Worm (Caenorhabditis elegans): ENCODE measurements around the gene T24C4.2.

Gene T24C4.2

DNA sequence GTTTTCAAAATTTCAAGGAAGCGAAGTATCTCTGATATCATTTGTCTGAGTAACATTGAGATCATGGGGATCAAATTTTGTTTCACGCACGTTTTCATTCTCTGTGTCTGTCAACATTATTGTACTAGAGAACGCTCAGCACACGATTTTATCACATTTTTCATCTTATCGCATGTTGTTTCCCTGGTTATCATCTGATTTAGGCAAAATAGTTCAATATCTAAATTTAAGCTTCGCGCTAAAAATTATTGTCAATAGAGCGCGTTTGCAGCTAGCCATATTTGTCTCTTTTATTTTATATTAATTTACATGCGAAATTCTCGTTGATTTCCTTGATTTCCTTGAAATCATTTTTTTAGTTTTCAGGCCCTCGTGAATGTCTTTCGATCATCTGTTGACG, 24.3 kb downstream of the T24C4.2 start, which contains the start of gene K02F3.2 (continued):
- peak; percentile 57 for TF ChIP-seq mxl-3 (GFP tag; optimal IDR thresholded peaks at IDR 0.05)
- peak in 1 of 2 experiments; percentile 47 for TF ChIP-seq hif-1 (tag; optimal IDR thresholded peaks at IDR 0.05)
- no peak for TF ChIP-seq sdz-12 (GFP tag; optimal IDR thresholded peaks at IDR 0.05)
- no peak for TF ChIP-seq T26A8.4 (GFP tag; IDR thresholded peaks at IDR 0.05)
- no peak for TF ChIP-seq Y75B8A.6 (GFP tag; IDR thresholded peaks at IDR 0.05)

DNA sequence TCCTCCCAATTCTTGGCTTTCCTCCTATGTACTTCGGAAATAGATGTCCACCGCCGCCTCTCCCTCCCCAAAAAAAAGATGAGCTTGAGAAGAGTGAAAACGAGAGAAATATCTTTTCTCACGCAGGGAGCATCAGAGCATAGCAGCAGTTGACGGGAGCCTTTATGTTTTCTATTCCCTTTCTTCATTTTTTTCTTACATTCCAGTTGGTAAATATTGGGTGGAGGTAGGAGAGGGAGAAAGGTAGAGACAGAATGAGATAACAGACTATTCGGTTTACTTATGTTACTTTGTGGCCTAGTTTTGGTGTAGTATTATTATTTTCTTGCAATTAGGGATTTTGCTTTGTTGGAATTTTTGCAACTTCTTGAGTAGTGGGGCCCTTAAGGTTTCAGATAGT, 25.2 kb downstream of the T24C4.2 start:
- TF ChIP-seq daf-16 (GFP tag; optimal IDR thresholded peaks at IDR 0.05) (no peak), daf-16 (tag; optimal IDR thresholded peaks at IDR 0.05) (peak; percentile 17), F49E8.2 (tag; optimal IDR thresholded peaks at IDR 0.05; ENCODE audit: borderline replicate concordance) (no peak), vab-7 (GFP tag; IDR thresholded peaks at IDR 0.05) (no peak), ceh-20 (GFP tag; IDR thresholded peaks at IDR 0.05) (no peak), hmg-1.1 (GFP tag; IDR thresholded peaks at IDR 0.05) (no peak), Y48G9A.11 (GFP tag; IDR thresholded peaks at IDR 0.05) (no peak), nhr-6 (tag; optimal IDR thresholded peaks at IDR 0.05) (no peak), dmd-8 (GFP tag; IDR thresholded peaks at IDR 0.05) (no peak), madf-9 (GFP tag; conservative IDR thresholded peaks at IDR 0.05) (no peak), unc-62 (GFP tag; optimal IDR thresholded peaks at IDR 0.05 in 1 of 2) (peak in 1 of 2 experiments; percentile 43), unc-62 (tag; optimal IDR thresholded peaks at IDR 0.05) (no peak), lir-3 (tag; optimal IDR thresholded peaks at IDR 0.05) (no peak), lin-29 (GFP tag; IDR thresholded peaks at IDR 0.05) (no peak)

DNA sequence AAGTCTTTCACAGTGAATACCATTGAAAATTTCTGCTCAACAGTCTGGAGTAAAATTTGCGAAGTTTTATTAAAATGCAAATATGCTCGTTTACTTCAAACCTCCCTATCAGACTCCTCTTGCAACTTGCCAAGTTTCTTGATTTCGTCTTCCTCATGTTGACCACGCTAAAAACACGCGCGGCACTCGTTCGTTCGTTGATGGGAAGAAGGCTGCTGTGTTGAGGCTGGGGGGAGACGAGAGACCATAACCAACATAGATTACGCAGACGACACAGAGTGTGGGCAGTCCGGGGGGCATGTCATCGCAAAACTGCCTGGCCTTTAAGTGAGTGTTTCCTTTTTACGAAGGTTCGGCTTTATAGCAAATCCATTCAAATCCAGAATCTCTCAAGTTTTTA, 25.8 kb downstream of the T24C4.2 start:
- no peak for TF ChIP-seq ZK546.5 (tag; optimal IDR thresholded peaks at IDR 0.05)
- peak in 1 of 2 experiments; percentile 56 for TF ChIP-seq mdl-1 (tag; optimal IDR thresholded peaks at IDR 0.05)
- no peak for TF ChIP-seq nhr-41 (GFP tag; IDR thresholded peaks at IDR 0.05)
- peak; percentile 18 for TF ChIP-seq nhr-11 (tag; optimal IDR thresholded peaks at IDR 0.05)
- no peak for TF ChIP-seq ztf-7 (tag; optimal IDR thresholded peaks at IDR 0.05)
- TF ChIP-seq pqm-1 (tag; optimal IDR thresholded peaks at IDR 0.05) = no peak
- no peak for TF ChIP-seq ceh-62 (tag; optimal IDR thresholded peaks at IDR 0.05)
- peak in 1 of 2 experiments; percentile 14 for TF ChIP-seq unc-62 (GFP tag; optimal IDR thresholded peaks at IDR 0.05 in 1 of 2)
- TF ChIP-seq unc-62 (tag; optimal IDR thresholded peaks at IDR 0.05) = no peak
- peak; percentile 42; the same call in 1 of the 2 replicates for TF ChIP-seq madf-9 (GFP tag; conservative IDR thresholded peaks at IDR 0.05)
- TF ChIP-seq madf-5 (GFP tag; IDR thresholded peaks at IDR 0.05) = no peak
- TF ChIP-seq mdt-29 (GFP tag; IDR thresholded peaks at IDR 0.05) = no peak
- no peak for TF ChIP-seq duxl-1 (tag; optimal IDR thresholded peaks at IDR 0.05; ENCODE audit: poor library complexity)
- TF ChIP-seq ama-1 (optimal IDR thresholded peaks at IDR 0.05) = no peak
- no peak for TF ChIP-seq T26A8.4 (GFP tag; IDR thresholded peaks at IDR 0.05)
- no peak for TF ChIP-seq F37D6.2 (tag; optimal IDR thresholded peaks at IDR 0.05)
- TF ChIP-seq lin-15B (tag; optimal IDR thresholded peaks at IDR 0.05) = no peak
- no peak for TF ChIP-seq zag-1 (tag; optimal IDR thresholded peaks at IDR 0.05)
- no peak for TF ChIP-seq ZK337.2 (GFP tag; IDR thresholded peaks at IDR 0.05)
- TF ChIP-seq hlh-30 (tag; optimal IDR thresholded peaks at IDR 0.05; ENCODE audit: insufficient read depth) = peak; percentile 77
- no peak for TF ChIP-seq daf-12 (tag; optimal IDR thresholded peaks at IDR 0.05)
- TF ChIP-seq hif-1 (tag; optimal IDR thresholded peaks at IDR 0.05) = no peak
- no peak for TF ChIP-seq zfp-3 (GFP tag; conservative IDR thresholded peaks at IDR 0.05)
- TF ChIP-seq lir-3 (tag; optimal IDR thresholded peaks at IDR 0.05) = no peak
- peak in 1 of 2 experiments; percentile 28 for TF ChIP-seq lsy-2 (tag; optimal IDR thresholded peaks at IDR 0.05)
- TF ChIP-seq nhr-102 (tag; optimal IDR thresholded peaks at IDR 0.05) = no peak
- peak; percentile 15 for TF ChIP-seq dpl-1 (GFP tag; optimal IDR thresholded peaks at IDR 0.05)
- TF ChIP-seq vab-7 (GFP tag; IDR thresholded peaks at IDR 0.05) = no peak
- TF ChIP-seq Y105C5A.15 (GFP tag; IDR thresholded peaks at IDR 0.05) = no peak
- no peak for TF ChIP-seq zip-11 (GFP tag; IDR thresholded peaks at IDR 0.05)
- TF ChIP-seq pha-4 (GFP tag; IDR thresholded peaks at IDR 0.05) = no peak
- TF ChIP-seq pha-4 (tag; optimal IDR thresholded peaks at IDR 0.05) = no peak
- peak; percentile 18 for TF ChIP-seq nhr-48 (tag; optimal IDR thresholded peaks at IDR 0.05)
- TF ChIP-seq jun-1 (tag; optimal IDR thresholded peaks at IDR 0.05) = no peak
- TF ChIP-seq egl-43 (GFP tag; IDR thresholded peaks at IDR 0.05) = no peak
- no peak for TF ChIP-seq dmd-8 (GFP tag; IDR thresholded peaks at IDR 0.05)
- TF ChIP-seq lin-1 (GFP tag; IDR thresholded peaks at IDR 0.05) = no peak
